Fruit fly (Drosophila melanogaster) whole organism, wandering third instar larva: ENCODE data around the gene CG42818.
A peak's percentile ranks its signal among the peaks of the same experiment; 100 is the strongest.

Source experiments
- Abd-B ChIP-seq: fragments of >200 bp; optimal IDR thresholded peaks from 2 replicates; lab custom pipeline; 2017; ENCODE audit warnings: missing biosample characterization, missing genetic modification characterization
- CG32264 ChIP-seq: fragments of 200-800 bp; sonication (Bioruptor generic); optimal IDR thresholded peaks from 2 replicates; lab custom pipeline; 2016; ENCODE audit warnings: missing biosample characterization, missing genetic modification characterization
- CG9705 ChIP-seq: fragments of 200-800 bp; sonication (Bioruptor generic); optimal IDR thresholded peaks from 2 replicates; lab custom pipeline; 2018; ENCODE audit warnings: missing biosample characterization, mild to moderate bottlenecking, missing genetic modification characterization
- CrebA ChIP-seq: fragments of 200-800 bp; sonication (Bioruptor generic); optimal IDR thresholded peaks from 2 replicates; lab custom pipeline; 2016; ENCODE audit warnings: missing biosample characterization, mild to moderate bottlenecking, missing genetic modification characterization, borderline replicate concordance
- Dfd ChIP-seq: fragments of >200 bp; optimal IDR thresholded peaks from 2 replicates; lab custom pipeline; 2017; ENCODE audit warnings: missing biosample characterization, missing genetic modification characterization
- Dif ChIP-seq: fragments of 200-275, 200-300 bp; sonication (Bioruptor generic); optimal IDR thresholded peaks from 2 replicates; lab custom pipeline; 2018; ENCODE audit warnings: missing biosample characterization, missing genetic modification characterization; ENCODE audit not compliant: partially characterized antibody
- GATAd ChIP-seq: sonication (Bioruptor generic); optimal IDR thresholded peaks from 2 replicates; lab custom pipeline; 2016; ENCODE audit warnings: missing biosample characterization, missing genetic modification characterization
- HLH106 ChIP-seq: fragments of 200-800 bp; optimal IDR thresholded peaks from 3 replicates; lab custom pipeline; 2019; ENCODE audit warnings: missing biosample characterization, mild to moderate bottlenecking, missing genetic modification characterization, moderate library complexity
- Hnf4 ChIP-seq: fragments of 200-800 bp; sonication (Bioruptor generic); optimal IDR thresholded peaks from 2 replicates; lab custom pipeline; 2016; ENCODE audit warnings: missing biosample characterization, mild to moderate bottlenecking, missing genetic modification characterization
- Hr78 ChIP-seq: fragments of >200 bp; optimal IDR thresholded peaks from 2 replicates; lab custom pipeline; 2017; ENCODE audit warnings: missing biosample characterization, missing genetic modification characterization
- Hr83 ChIP-seq: fragments of 200-300 bp; sonication (Bioruptor generic); optimal IDR thresholded peaks from 2 replicates; lab custom pipeline; 2016; ENCODE audit warnings: missing biosample characterization, mild to moderate bottlenecking, missing genetic modification characterization, moderate library complexity; ENCODE audit not compliant: poor library complexity, severe bottlenecking
- Jra ChIP-seq: sonication (Bioruptor generic); optimal IDR thresholded peaks from 2 replicates; lab custom pipeline; 2016; ENCODE audit warnings: missing biosample characterization, missing genetic modification characterization
- Mio ChIP-seq: sonication (Bioruptor generic); optimal IDR thresholded peaks from 2 replicates; lab custom pipeline; 2016; ENCODE audit warnings: missing biosample characterization, missing genetic modification characterization
- Myc ChIP-seq: fragments of >200 bp; optimal IDR thresholded peaks from 2 replicates; lab custom pipeline; 2017
- N ChIP-seq: fragments of >200 bp; optimal IDR thresholded peaks from 2 replicates; lab custom pipeline; 2018; ENCODE audit warnings: missing biosample characterization, missing external identifiers, missing genetic modification characterization
- OdsH ChIP-seq: fragments of 200-800 bp; sonication (Bioruptor generic); optimal IDR thresholded peaks from 2 replicates; lab custom pipeline; 2016; ENCODE audit warnings: missing biosample characterization, mild to moderate bottlenecking, missing genetic modification characterization
- Rel ChIP-seq, 2 experiments: fragments of 200-800 bp; sonication (Bioruptor generic) in 1 of 2; optimal IDR thresholded peaks; 2 replicates in 1 of 2; 3 replicates in 1 of 2; lab custom pipeline; 2016 to 2019; ENCODE audit warnings: mild to moderate bottlenecking in 2 of 2, missing biosample characterization in 2 of 2, missing genetic modification characterization in 2 of 2, moderate library complexity in 1 of 2
- Sp1 ChIP-seq: fragments of 200-800 bp; sonication (Bioruptor generic); optimal IDR thresholded peaks from 3 replicates; lab custom pipeline; 2019; ENCODE audit warnings: missing biosample characterization, mild to moderate bottlenecking, missing genetic modification characterization, moderate library complexity
- Vsx2 ChIP-seq: fragments of 200-300, 225-300 bp; sonication (Bioruptor generic); optimal IDR thresholded peaks from 2 replicates; lab custom pipeline; 2018; ENCODE audit warnings: missing biosample characterization, missing genetic modification characterization; ENCODE audit not compliant: partially characterized antibody
- br ChIP-seq: fragments of 200-800 bp; sonication (Bioruptor generic); optimal IDR thresholded peaks from 2 replicates; lab custom pipeline; 2016; ENCODE audit warnings: missing biosample characterization, missing genetic modification characterization
- brk ChIP-seq: fragments of 200-800 bp; sonication (Bioruptor generic); optimal IDR thresholded peaks from 2 replicates; lab custom pipeline; 2016; ENCODE audit warnings: missing biosample characterization, mild to moderate bottlenecking, missing genetic modification characterization
- dl ChIP-seq, 2 experiments: fragments of 175-275, 200-275 bp in 1 of 2; fragments of 200-275 bp in 1 of 2; sonication (Bioruptor generic); optimal IDR thresholded peaks; lab custom pipeline; 2018; ENCODE audit warnings: mild to moderate bottlenecking in 2 of 2, missing biosample characterization in 2 of 2, missing genetic modification characterization in 2 of 2, moderate library complexity in 2 of 2; ENCODE audit not compliant: partially characterized antibody in 2 of 2, insufficient read depth in 1 of 2
- dmrt93B ChIP-seq: fragments of 200-800 bp; sonication (Bioruptor generic); optimal IDR thresholded peaks from 2 replicates; lab custom pipeline; 2018; ENCODE audit warnings: missing biosample characterization, mild to moderate bottlenecking, missing genetic modification characterization
- dsf ChIP-seq: sonication (Bioruptor generic); optimal IDR thresholded peaks from 2 replicates; lab custom pipeline; 2016; ENCODE audit warnings: missing biosample characterization, missing genetic modification characterization, borderline replicate concordance
- ey ChIP-seq: fragments of 200-800 bp; sonication (Bioruptor generic); optimal IDR thresholded peaks from 2 replicates; lab custom pipeline; 2016; ENCODE audit warnings: missing biosample characterization, missing genetic modification characterization
- foxo ChIP-seq, 2 experiments: fragments of 200-800 bp; sonication (Bioruptor generic); optimal IDR thresholded peaks; 2 replicates in 1 of 2; 3 replicates in 1 of 2; lab custom pipeline; 2016 to 2017; ENCODE audit warnings: missing biosample characterization in 2 of 2, missing genetic modification characterization in 2 of 2
- fru ChIP-seq: fragments of 200-800 bp; sonication (Bioruptor generic); optimal IDR thresholded peaks from 3 replicates; lab custom pipeline; 2016; ENCODE audit warnings: missing biosample characterization, mild to moderate bottlenecking, missing genetic modification characterization
- h ChIP-seq: fragments of 200-800 bp; sonication (Bioruptor generic); optimal IDR thresholded peaks from 3 replicates; lab custom pipeline; 2016; ENCODE audit warnings: missing biosample characterization, mild to moderate bottlenecking, missing genetic modification characterization
- jim ChIP-seq: fragments of 175-275, 200-325 bp; sonication (Bioruptor generic); optimal IDR thresholded peaks from 2 replicates; lab custom pipeline; 2016; ENCODE audit warnings: missing biosample characterization, mild to moderate bottlenecking, missing genetic modification characterization
- lola ChIP-seq: fragments of >200 bp; optimal IDR thresholded peaks from 2 replicates; lab custom pipeline; 2017; ENCODE audit warnings: missing biosample characterization, missing genetic modification characterization
- pan ChIP-seq: fragments of >200 bp; optimal IDR thresholded peaks from 2 replicates; lab custom pipeline; 2017
- psq ChIP-seq: fragments of 200-800 bp; sonication (Bioruptor generic); optimal IDR thresholded peaks from 3 replicates; lab custom pipeline; 2017; ENCODE audit warnings: missing biosample characterization, mild to moderate bottlenecking, missing genetic modification characterization, moderate library complexity
- rgr ChIP-seq: fragments of 200-800 bp; sonication (Bioruptor generic); optimal IDR thresholded peaks from 3 replicates; lab custom pipeline; 2016; ENCODE audit warnings: missing biosample characterization, mild to moderate bottlenecking, missing genetic modification characterization
- sage ChIP-seq: fragments of 200-800 bp; sonication (Bioruptor generic); optimal IDR thresholded peaks from 2 replicates; lab custom pipeline; 2016; ENCODE audit warnings: missing biosample characterization, mild to moderate bottlenecking, missing genetic modification characterization
- sv ChIP-seq: fragments of 200-800 bp; sonication (Bioruptor generic); optimal IDR thresholded peaks from 3 replicates; lab custom pipeline; 2016; ENCODE audit warnings: missing biosample characterization, missing genetic modification characterization
- tai ChIP-seq: sonication (Bioruptor generic); optimal IDR thresholded peaks from 2 replicates; lab custom pipeline; 2016; ENCODE audit warnings: missing biosample characterization, missing genetic modification characterization
- usp ChIP-seq: fragments of >200 bp; optimal IDR thresholded peaks from 2 replicates; lab custom pipeline; 2017; ENCODE audit warnings: missing biosample characterization, missing genetic modification characterization
- woc ChIP-seq: sonication (Bioruptor generic); optimal IDR thresholded peaks from 2 replicates; lab custom pipeline; 2016; ENCODE audit warnings: missing biosample characterization, mild to moderate bottlenecking, missing genetic modification characterization

The CG42818 gene

DNA sequence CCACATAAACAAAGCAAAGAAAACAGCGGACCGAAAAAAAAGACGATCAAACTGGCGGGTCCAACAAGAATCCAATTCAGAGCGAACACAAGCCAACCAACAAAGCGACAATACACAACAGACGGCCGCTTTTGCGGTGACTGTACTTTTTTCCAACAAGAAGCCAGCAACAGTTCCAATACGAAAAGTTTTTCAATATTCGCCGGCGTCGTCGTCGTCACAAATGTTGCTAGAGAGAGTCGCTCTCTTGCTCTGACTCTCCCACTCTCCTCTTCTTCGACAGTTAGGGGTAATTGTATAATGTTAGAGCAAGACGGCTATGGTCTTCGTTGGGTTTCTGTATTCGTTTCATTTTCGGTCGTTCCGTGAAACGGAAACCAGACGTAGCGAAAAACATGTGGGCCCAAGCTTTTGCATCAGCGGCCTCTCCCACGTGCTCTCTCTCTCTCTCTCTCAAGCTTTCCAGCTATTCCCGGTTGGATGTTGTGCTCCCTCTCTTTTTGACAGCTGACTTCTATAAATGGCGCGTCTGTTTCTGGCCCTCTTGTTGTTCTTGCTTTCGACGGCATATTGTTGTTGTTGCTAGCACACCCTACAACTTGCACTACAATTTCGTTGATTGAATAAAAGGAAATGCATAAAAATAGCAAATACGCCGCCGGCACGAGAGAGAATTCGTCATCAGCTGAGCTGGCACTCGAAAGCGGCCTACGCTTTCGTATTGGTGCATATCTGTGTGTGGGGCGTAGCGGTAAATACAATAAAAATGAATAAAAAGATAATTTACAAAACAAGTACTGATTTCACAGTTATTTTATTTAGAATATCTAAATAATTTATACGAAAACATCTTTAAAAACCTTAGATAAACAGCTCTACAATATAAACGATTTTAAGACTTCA, 27.7 kb downstream of the CG42818 start:
- peak; percentile 87 for TF ChIP-seq h (GFP tag; lab: Kevin White, UChicago)
- TF ChIP-seq rgr = peak; percentile 89
- TF ChIP-seq OdsH (GFP tag; lab: Kevin White, UChicago) = peak; percentile 78
- no peak for TF ChIP-seq pan (lab: Kevin White, UChicago)
- TF ChIP-seq Dif = peak; percentile 92
- TF ChIP-seq Hr83 (GFP tag; lab: Kevin White, UChicago) = peak; percentile 78
- TF ChIP-seq ey (GFP tag; lab: Kevin White, UChicago) = peak; percentile 26
- no peak for TF ChIP-seq GATAd (GFP tag; lab: Kevin White, UChicago)
- TF ChIP-seq Hnf4 = peak; percentile 41
- no peak for TF ChIP-seq Jra (GFP tag; lab: Kevin White, UChicago)
- TF ChIP-seq Myc (lab: Kevin White, UChicago) = peak; percentile 85
- TF ChIP-seq CG32264 = peak; percentile 70
- TF ChIP-seq usp (GFP tag; lab: Kevin White, UChicago) = no peak
- no peak for TF ChIP-seq N (GFP tag; lab: Kevin White, UChicago)
- TF ChIP-seq sv (GFP tag; lab: Kevin White, UChicago) = no peak
- peak; percentile 74 for TF ChIP-seq CG9705
- TF ChIP-seq Vsx2 (GFP tag; lab: Kevin White, UChicago) = peak; percentile 79
- TF ChIP-seq dmrt93B (GFP tag; lab: Kevin White, UChicago) = peak; percentile 59
- TF ChIP-seq Dfd (GFP tag; lab: Kevin White, UChicago) = no peak
- TF ChIP-seq br (GFP tag; lab: Kevin White, UChicago) = peak; percentile 89
- TF ChIP-seq foxo (GFP tag; optimal IDR thresholded peaks at IDR 0.05; lab: Kevin White, UChicago) = peak in 1 of 2 experiments; percentile 44
- peak; percentile 9 for TF ChIP-seq woc (GFP tag; lab: Kevin White, UChicago)
- peak; percentile 77 to 91 for TF ChIP-seq dl (GFP tag; optimal IDR thresholded peaks at IDR 0.05; lab: Kevin White, UChicago; ENCODE audit: insufficient read depth in 1 of 2, partially characterized antibody in 2 of 2)
- peak; percentile 65 for TF ChIP-seq fru (GFP tag; lab: Kevin White, UChicago)
- TF ChIP-seq dsf (GFP tag; lab: Kevin White, UChicago) = no peak
- TF ChIP-seq tai (GFP tag; lab: Kevin White, UChicago) = no peak
- peak; percentile 89 for TF ChIP-seq Sp1
- TF ChIP-seq Mio (GFP tag; lab: Kevin White, UChicago) = no peak
- peak; percentile 23 for TF ChIP-seq Rel (GFP tag; optimal IDR thresholded peaks at IDR 0.05; lab: Kevin White, UChicago)
- TF ChIP-seq Rel (tag; optimal IDR thresholded peaks at IDR 0.05; lab: Kevin White, UChicago) = peak; percentile 76
- no peak for TF ChIP-seq Hr78 (GFP tag; lab: Kevin White, UChicago)
- peak; percentile 76 for TF ChIP-seq sage (GFP tag; lab: Kevin White, UChicago)
- TF ChIP-seq CrebA (GFP tag; lab: Kevin White, UChicago) = no peak
- TF ChIP-seq lola = no peak
- no peak for TF ChIP-seq jim (GFP tag; lab: Kevin White, UChicago)
- TF ChIP-seq brk (GFP tag; lab: Kevin White, UChicago) = peak; percentile 70
- TF ChIP-seq Abd-B (GFP tag; lab: Kevin White, UChicago) = no peak
- peak; percentile 63 for TF ChIP-seq psq
- peak; percentile 62 for TF ChIP-seq HLH106 (tag; lab: Kevin White, UChicago)
- TF ChIP-seq, all 38 proteins: peak for 23
